Worm (Caenorhabditis elegans): Measurements from ENCODE around the gene lelo-3.

lelo-3 gene

ce11 chrX:6031169-6031568, 8.8 kb upstream of the lelo-3 start, which contains the start of gene ipp-5:
TSS of gene ipp-5 (plus strand) at chrX:6031469.
- TF ChIP-seq K09A11.1 (tag; optimal IDR thresholded peaks at IDR 0.05; ENCODE audit: insufficient read depth) (no peak), sdc-2 (tag; optimal IDR thresholded peaks at IDR 0.05) (no peak)

DNA sequence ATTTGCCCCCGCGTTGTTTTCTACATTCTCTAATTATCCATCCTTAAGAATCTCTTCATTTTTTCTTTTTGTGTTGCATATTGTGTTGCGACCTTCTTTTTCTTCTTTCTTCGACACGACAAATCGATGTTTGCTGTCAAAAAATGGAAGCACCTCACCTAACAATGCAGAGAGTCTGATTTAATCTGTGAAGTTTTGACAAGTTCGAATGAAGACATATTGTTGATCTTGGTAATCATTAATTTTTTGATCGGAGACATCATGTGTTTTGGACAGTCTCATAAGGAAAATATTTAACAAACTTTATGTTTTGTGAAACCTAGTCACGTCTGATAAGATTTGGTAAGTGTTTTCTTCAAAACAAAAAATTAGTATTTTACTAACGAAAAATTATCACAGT, 6.7 kb upstream of the lelo-3 start:
- no peak for TF ChIP-seq hlh-8 (tag; optimal IDR thresholded peaks at IDR 0.05)
- TF ChIP-seq pag-3 (tag; optimal IDR thresholded peaks at IDR 0.05; ENCODE audit: borderline replicate concordance), result no peak
- no peak for TF ChIP-seq C38D4.7 (GFP tag; optimal IDR thresholded peaks at IDR 0.05)

DNA sequence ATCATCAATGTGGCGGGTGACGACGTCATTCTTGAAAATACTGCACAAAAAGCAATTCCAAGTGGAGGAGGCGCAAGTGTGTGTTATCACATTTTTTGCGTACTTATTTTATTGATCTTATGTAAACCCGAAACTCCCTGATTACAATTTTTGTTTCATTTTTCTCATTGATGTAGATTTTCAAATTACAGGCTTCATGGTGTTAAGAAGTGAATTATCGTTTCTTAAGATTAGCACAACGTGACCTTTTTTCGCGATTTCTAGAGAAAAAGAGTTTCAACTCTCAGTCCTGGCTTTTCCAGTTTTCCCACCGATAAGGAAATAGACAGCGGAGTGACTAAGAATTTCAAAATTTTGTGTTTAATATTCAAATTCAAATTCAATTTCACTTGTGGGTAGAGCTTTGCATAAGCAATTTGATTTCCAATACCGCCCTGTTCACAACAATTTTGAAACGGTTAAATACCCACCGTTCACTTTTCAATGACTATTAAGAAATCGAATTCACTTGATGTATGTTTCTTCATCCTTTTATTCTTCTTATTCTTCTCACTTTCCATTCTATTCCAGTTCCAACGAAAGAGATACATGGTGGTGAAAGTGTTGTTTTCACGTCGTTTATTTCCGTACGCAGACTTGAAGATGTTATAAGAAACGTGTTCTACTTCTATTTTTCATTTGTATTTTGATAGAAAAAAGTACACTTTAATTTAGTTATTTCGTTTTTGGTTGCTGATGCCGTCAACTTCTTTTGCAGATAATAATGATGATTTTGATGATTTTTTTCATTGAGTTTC, 4.6 kb upstream of the lelo-3 start:
- TF ChIP-seq ama-1 (optimal IDR thresholded peaks at IDR 0.05) (no peak), ceh-14 (tag; optimal IDR thresholded peaks at IDR 0.05) (no peak), eyg-1 (tag; optimal IDR thresholded peaks at IDR 0.05) (no peak), pros-1 (tag; optimal IDR thresholded peaks at IDR 0.05) (no peak), Y22D7AL.16 (tag; optimal IDR thresholded peaks at IDR 0.05) (no peak), ets-4 (tag; optimal IDR thresholded peaks at IDR 0.05) (no peak), pax-1 (tag; optimal IDR thresholded peaks at IDR 0.05) (no peak), pat-9 (tag; optimal IDR thresholded peaks at IDR 0.05) (no peak), dmd-4 (tag; optimal IDR thresholded peaks at IDR 0.05; ENCODE audit: borderline replicate concordance) (no peak), lin-11 (tag; optimal IDR thresholded peaks at IDR 0.05) (no peak), C38D4.7 (GFP tag; optimal IDR thresholded peaks at IDR 0.05) (no peak)

DNA sequence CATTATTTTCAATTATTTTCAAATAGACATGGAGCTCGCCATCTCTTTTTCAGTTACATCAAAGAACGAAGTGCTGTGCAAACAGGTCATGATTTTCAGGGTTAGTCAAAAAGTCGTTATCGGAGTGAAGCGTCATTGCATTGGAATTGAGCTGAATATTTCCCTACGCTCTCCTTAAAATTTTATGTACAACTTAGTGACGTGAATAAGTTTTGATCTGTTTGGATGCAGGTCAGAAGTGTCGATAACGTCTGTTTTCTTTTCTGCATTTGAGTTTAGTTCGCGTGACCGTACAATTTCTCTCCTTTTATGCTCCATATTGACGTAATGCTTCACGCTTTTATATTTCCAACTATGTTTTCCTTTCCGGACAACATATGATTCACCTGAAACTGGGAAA, 2.6 kb upstream of the lelo-3 start:
- TF ChIP-seq ama-1 (optimal IDR thresholded peaks at IDR 0.05), result no peak

ce11 chrX:6020782-6021181, 1.6 kb downstream of the lelo-3 start:
- no peak for TF ChIP-seq hlh-30 (tag; optimal IDR thresholded peaks at IDR 0.05; ENCODE audit: insufficient read depth)
- TF ChIP-seq tbx-2 (tag; optimal IDR thresholded peaks at IDR 0.05), result no peak
- TF ChIP-seq Y22D7AL.16 (tag; optimal IDR thresholded peaks at IDR 0.05), result no peak
- TF ChIP-seq madf-2 (tag; optimal IDR thresholded peaks at IDR 0.05), result no peak
- no peak for TF ChIP-seq pha-2 (tag; optimal IDR thresholded peaks at IDR 0.05)
- TF ChIP-seq tbx-7 (tag; optimal IDR thresholded peaks at IDR 0.05), result no peak
- no peak for TF ChIP-seq elt-4 (tag; optimal IDR thresholded peaks at IDR 0.05)
- TF ChIP-seq fax-1 (tag; optimal IDR thresholded peaks at IDR 0.05), result no peak
- TF ChIP-seq hlh-8 (tag; optimal IDR thresholded peaks at IDR 0.05), result no peak
- no peak for TF ChIP-seq ceh-19 (GFP tag; optimal IDR thresholded peaks at IDR 0.05)
- TF ChIP-seq che-1 (tag; optimal IDR thresholded peaks at IDR 0.05), result no peak
- TF ChIP-seq hlh-6 (tag; optimal IDR thresholded peaks at IDR 0.05), result no peak
- TF ChIP-seq C08G9.2 (tag; optimal IDR thresholded peaks at IDR 0.05), result no peak
- no peak for TF ChIP-seq dmd-4 (tag; optimal IDR thresholded peaks at IDR 0.05; ENCODE audit: borderline replicate concordance)
- no peak for TF ChIP-seq ceh-48 (tag; optimal IDR thresholded peaks at IDR 0.05)
- TF ChIP-seq mec-3 (tag; optimal IDR thresholded peaks at IDR 0.05; ENCODE audit: borderline replicate concordance), result no peak
- no peak for TF ChIP-seq sdc-2 (tag; optimal IDR thresholded peaks at IDR 0.05)

DNA sequence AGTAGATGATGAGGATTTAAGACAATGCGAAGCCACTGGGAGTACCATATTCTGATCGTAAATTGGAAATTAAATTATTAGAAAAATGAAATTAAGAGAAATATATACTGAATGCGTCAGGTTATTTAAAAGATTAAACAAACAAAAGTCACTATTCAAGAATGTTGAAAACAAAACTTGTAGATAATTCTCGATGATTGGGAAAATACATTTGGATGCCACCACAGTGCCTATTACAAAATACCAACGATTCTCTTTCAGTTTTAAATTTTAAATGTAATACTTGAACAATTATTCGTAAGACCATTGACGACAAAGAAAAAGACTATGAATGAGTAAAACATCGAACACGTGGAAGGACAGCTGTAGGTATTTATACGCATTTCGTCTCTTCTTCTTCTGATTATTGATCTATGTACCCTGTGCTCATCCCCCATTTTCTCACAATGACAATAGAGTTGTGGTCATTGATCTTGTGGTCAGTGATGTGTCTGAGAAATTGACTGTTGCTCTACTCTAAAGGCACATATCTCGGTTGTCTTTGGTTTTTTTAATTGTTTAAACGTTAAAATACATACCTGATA, 2.4 kb downstream of the lelo-3 start, which contains the start of gene C09B8.4:
Gene C09B8.4, minus strand, starts transcription at position 51 of the 584 bp plus-strand sequence.
- no peak for TF ChIP-seq ceh-34 (tag; optimal IDR thresholded peaks at IDR 0.05)
- no peak for TF ChIP-seq unc-86 (tag; optimal IDR thresholded peaks at IDR 0.05)
- TF ChIP-seq ref-2 (tag; optimal IDR thresholded peaks at IDR 0.05), result no peak
- no peak for TF ChIP-seq eyg-1 (tag; optimal IDR thresholded peaks at IDR 0.05)
- TF ChIP-seq nfya-1 (tag; optimal IDR thresholded peaks at IDR 0.05), result no peak
- TF ChIP-seq rnt-1 (tag; optimal IDR thresholded peaks at IDR 0.05), result no peak
- no peak for TF ChIP-seq hlh-30 (tag; optimal IDR thresholded peaks at IDR 0.05; ENCODE audit: insufficient read depth)
- TF ChIP-seq hlh-13 (GFP tag; optimal IDR thresholded peaks at IDR 0.05), result no peak
- TF ChIP-seq T23F11.4 (GFP tag; optimal IDR thresholded peaks at IDR 0.05), result no peak
- TF ChIP-seq pqm-1 (tag; optimal IDR thresholded peaks at IDR 0.05), result no peak
